Fruit fly (Drosophila melanogaster) whole organism, embryonic: ENCODE measurements around the gene Hsp83.

Experiments used
- CG11085 ChIP-seq: fragments of 200-800 bp; sonication (Bioruptor generic); IDR thresholded peaks from 2 replicates; pipeline ENCODE4 v1.3.6; 2022; ENCODE audit warnings: missing biosample characterization, missing genetic modification characterization
- CG13775 ChIP-seq: fragments of 200-800 bp; sonication (Bioruptor generic); optimal IDR thresholded peaks from 3 replicates; lab custom pipeline; 2017; ENCODE audit warnings: missing biosample characterization, mild to moderate bottlenecking, missing genetic modification characterization
- CG14860 ChIP-seq: fragments of 200-800 bp; sonication (Bioruptor generic); IDR thresholded peaks from 3 replicates; pipeline ENCODE4 v1.3.6; 2022; ENCODE audit warnings: missing biosample characterization, missing genetic modification characterization; ENCODE audit not compliant: partially characterized antibody
- CG14965 ChIP-seq: fragments of 200-800 bp; sonication (Bioruptor generic); optimal IDR thresholded peaks from 2 replicates; lab custom pipeline; 2016; ENCODE audit warnings: missing biosample characterization, missing genetic modification characterization, borderline replicate concordance
- CG1602 ChIP-seq: fragments of 200-800 bp; sonication (Bioruptor generic); optimal IDR thresholded peaks from 3 replicates; lab custom pipeline; 2016; ENCODE audit warnings: missing biosample characterization, missing genetic modification characterization
- CG17361 ChIP-seq: fragments of 200-800 bp; sonication (Bioruptor generic); IDR thresholded peaks from 3 replicates; pipeline ENCODE4 v1.3.6; 2022; ENCODE audit warnings: missing biosample characterization, missing genetic modification characterization
- CG18262 ChIP-seq: fragments of 200-800 bp; optimal IDR thresholded peaks from 3 replicates; lab custom pipeline; 2019; ENCODE audit warnings: missing biosample characterization, mild to moderate bottlenecking, missing genetic modification characterization, moderate library complexity
- CG33213 ChIP-seq: fragments of 200-800 bp; sonication (Bioruptor generic); optimal IDR thresholded peaks from 3 replicates; lab custom pipeline; 2016; ENCODE audit warnings: missing biosample characterization, missing genetic modification characterization
- CG4282 ChIP-seq: fragments of 200-800 bp; sonication (Bioruptor generic); optimal IDR thresholded peaks from 2 replicates; lab custom pipeline; 2016; ENCODE audit warnings: missing biosample characterization, missing genetic modification characterization
- CG6654 ChIP-seq: fragments of 200-800 bp; sonication (Bioruptor generic); optimal IDR thresholded peaks from 2 replicates; lab custom pipeline; 2017; ENCODE audit warnings: missing biosample characterization, mild to moderate bottlenecking, missing genetic modification characterization
- CG7839 ChIP-seq: fragments of 200-800 bp; sonication (Bioruptor generic); optimal IDR thresholded peaks from 3 replicates; lab custom pipeline; 2018; ENCODE audit warnings: missing biosample characterization, mild to moderate bottlenecking, missing genetic modification characterization, moderate library complexity
- CG7987 ChIP-seq: fragments of 200-800 bp; sonication (Bioruptor generic); optimal IDR thresholded peaks from 2 replicates; lab custom pipeline; 2018; ENCODE audit warnings: missing biosample characterization, mild to moderate bottlenecking, missing genetic modification characterization, moderate library complexity
- CG9609 ChIP-seq: fragments of 200-800 bp; sonication (Bioruptor generic); optimal IDR thresholded peaks from 3 replicates; lab custom pipeline; 2016; ENCODE audit warnings: missing biosample characterization, missing genetic modification characterization
- CG9797 ChIP-seq: fragments of 200-800 bp; sonication (Bioruptor generic); optimal IDR thresholded peaks from 3 replicates; lab custom pipeline; 2018; ENCODE audit warnings: missing biosample characterization, mild to moderate bottlenecking, missing genetic modification characterization
- CHES-1-like ChIP-seq: fragments of 200-800 bp; sonication (Bioruptor generic); optimal IDR thresholded peaks from 2 replicates; lab custom pipeline; 2016; ENCODE audit warnings: missing biosample characterization, missing genetic modification characterization
- Dfd ChIP-seq, 2 experiments: fragments of >200 bp; optimal IDR thresholded peaks; 2 replicates each; lab custom pipeline; 2017; ENCODE audit warnings: missing biosample characterization in 2 of 2, missing genetic modification characterization in 2 of 2
- Doc3 ChIP-seq: fragments of 200-800 bp; sonication (Bioruptor generic); IDR thresholded peaks from 3 replicates; pipeline ENCODE4 v1.3.6; 2022; ENCODE audit warnings: missing biosample characterization, missing genetic modification characterization; ENCODE audit not compliant: partially characterized antibody
- E2f2 ChIP-seq: fragments of 200-800 bp; sonication (Bioruptor generic); IDR thresholded peaks from 2 replicates; pipeline ENCODE4 v1.3.6; 2022; ENCODE audit warnings: missing biosample characterization, missing genetic modification characterization
- Elba2 ChIP-seq: fragments of 200-800 bp; sonication (Bioruptor generic); optimal IDR thresholded peaks from 3 replicates; lab custom pipeline; 2016; ENCODE audit warnings: missing biosample characterization, missing genetic modification characterization
- Ets65A ChIP-seq: fragments of 200-800 bp; sonication (Bioruptor generic); peaks from one replicate; lab custom pipeline; 2016; ENCODE audit warnings: missing biosample characterization, missing genetic modification characterization
- Mrtf ChIP-seq: fragments of 200-800 bp; sonication (Bioruptor generic); IDR thresholded peaks from 3 replicates; pipeline ENCODE4 v1.3.6; 2022; ENCODE audit warnings: missing biosample characterization, missing genetic modification characterization
- Myb ChIP-seq: fragments of 200-800 bp; sonication (Bioruptor generic); optimal IDR thresholded peaks from 2 replicates; lab custom pipeline; 2016; ENCODE audit warnings: missing biosample characterization, missing genetic modification characterization
- Optix ChIP-seq: fragments of 200-800 bp; sonication (Bioruptor generic); IDR thresholded peaks from 3 replicates; pipeline ENCODE4 v1.3.6; 2022; ENCODE audit warnings: missing biosample characterization, missing genetic modification characterization
- Ptx1 ChIP-seq: fragments of 200-800 bp; sonication (Bioruptor generic); IDR thresholded peaks from 2 replicates; pipeline ENCODE4 v1.3.6; 2022; ENCODE audit warnings: missing biosample characterization, missing genetic modification characterization
- Side ChIP-seq: fragments of 200-800 bp; sonication (Bioruptor generic); optimal IDR thresholded peaks from 2 replicates; lab custom pipeline; 2016; ENCODE audit warnings: missing biosample characterization, missing genetic modification characterization
- Stat92E ChIP-seq, 3 experiments: fragments of >200 bp in 2 of 3; fragments of 200-800 bp in 1 of 3; sonication (Bioruptor generic) in 1 of 3; optimal IDR thresholded peaks; 2 replicates each; lab custom pipeline; 2017 to 2019; ENCODE audit warnings: missing biosample characterization in 3 of 3, missing genetic modification characterization in 3 of 3, mild to moderate bottlenecking in 1 of 3, moderate library complexity in 1 of 3
- TFAM ChIP-seq: fragments of 200-800 bp; sonication (Bioruptor generic); optimal IDR thresholded peaks from 2 replicates; lab custom pipeline; 2017; ENCODE audit warnings: missing biosample characterization, missing genetic modification characterization, inconsistent platforms
- Xbp1 ChIP-seq: fragments of 200-800 bp; sonication (Bioruptor generic); optimal IDR thresholded peaks from 3 replicates; lab custom pipeline; 2016; ENCODE audit warnings: missing biosample characterization, mild to moderate bottlenecking, missing genetic modification characterization
- ara ChIP-seq: fragments of 200-800 bp; sonication (Bioruptor generic); IDR thresholded peaks from 2 replicates; pipeline ENCODE4 v1.3.6; 2022; ENCODE audit warnings: missing biosample characterization, missing genetic modification characterization
- ato ChIP-seq: fragments of 200-800 bp; sonication (Bioruptor generic); IDR thresholded peaks from 2 replicates; pipeline ENCODE4 v1.3.6; 2022; ENCODE audit warnings: missing biosample characterization, missing genetic modification characterization; ENCODE audit not compliant: partially characterized antibody
- bigmax ChIP-seq: fragments of 200-800 bp; sonication (Bioruptor generic); optimal IDR thresholded peaks from 2 replicates; lab custom pipeline; 2018; ENCODE audit warnings: missing biosample characterization, mild to moderate bottlenecking, missing genetic modification characterization
- bowl ChIP-seq: fragments of 200-800 bp; sonication (Bioruptor generic); IDR thresholded peaks from 2 replicates; pipeline ENCODE4 v1.3.6; 2022; ENCODE audit warnings: missing biosample characterization, missing genetic modification characterization
- dm ChIP-seq: fragments of 200-800 bp; sonication (Bioruptor generic); optimal IDR thresholded peaks from 3 replicates; lab custom pipeline; 2016; ENCODE audit warnings: missing biosample characterization, missing genetic modification characterization
- dpn ChIP-seq, 2 experiments: fragments of 200-800 bp; sonication (Bioruptor generic); optimal IDR thresholded peaks; 3 replicates each; lab custom pipeline; 2016; ENCODE audit warnings: missing biosample characterization in 2 of 2, missing genetic modification characterization in 2 of 2
- ftz-f1 ChIP-seq: fragments of 200-800 bp; sonication (Bioruptor generic); optimal IDR thresholded peaks from 2 replicates; lab custom pipeline; 2016; ENCODE audit warnings: missing biosample characterization, missing genetic modification characterization
- ham ChIP-seq: fragments of 200-800 bp; sonication (Bioruptor generic); IDR thresholded peaks from 2 replicates; pipeline ENCODE4 v1.3.6; 2022; ENCODE audit warnings: missing biosample characterization, missing genetic modification characterization
- jing ChIP-seq: fragments of 200-800 bp; sonication (Bioruptor generic); optimal IDR thresholded peaks from 2 replicates; lab custom pipeline; 2018; ENCODE audit warnings: missing biosample characterization, mild to moderate bottlenecking, missing genetic modification characterization
- kah ChIP-seq: fragments of 200-800 bp; sonication (Bioruptor generic); optimal IDR thresholded peaks from 2 replicates; lab custom pipeline; 2018; ENCODE audit warnings: missing biosample characterization, mild to moderate bottlenecking, missing genetic modification characterization
- klu ChIP-seq: fragments of 200-800 bp; sonication (Bioruptor generic); IDR thresholded peaks from 2 replicates; pipeline ENCODE4 v1.3.6; 2022; ENCODE audit warnings: missing biosample characterization, missing genetic modification characterization
- nerfin-1 ChIP-seq: fragments of 200-800 bp; sonication (Bioruptor generic); optimal IDR thresholded peaks from 3 replicates; lab custom pipeline; 2019; ENCODE audit warnings: missing biosample characterization, mild to moderate bottlenecking, missing genetic modification characterization, moderate library complexity
- pho ChIP-seq: fragments of 200-800 bp; sonication (Bioruptor generic); optimal IDR thresholded peaks from 2 replicates; lab custom pipeline; 2016; ENCODE audit warnings: missing biosample characterization, missing genetic modification characterization
- run ChIP-seq: fragments of 200-800 bp; sonication (Bioruptor generic); optimal IDR thresholded peaks from 3 replicates; lab custom pipeline; 2018; ENCODE audit warnings: missing biosample characterization, mild to moderate bottlenecking, missing genetic modification characterization
- slbo ChIP-seq: fragments of 200-800 bp; sonication (Bioruptor generic); IDR thresholded peaks from 2 replicates; pipeline ENCODE4 v1.3.6; 2022; ENCODE audit warnings: missing biosample characterization, missing genetic modification characterization
- sqz ChIP-seq: fragments of 200-800 bp; sonication (Bioruptor generic); optimal IDR thresholded peaks from 3 replicates; lab custom pipeline; 2018; ENCODE audit warnings: missing biosample characterization, mild to moderate bottlenecking, missing genetic modification characterization
- tio ChIP-seq: fragments of 200-800 bp; sonication (Bioruptor generic); optimal IDR thresholded peaks from 2 replicates; lab custom pipeline; 2017; ENCODE audit warnings: missing biosample characterization, missing genetic modification characterization, inconsistent platforms
- tna ChIP-seq: fragments of 200-800 bp; sonication (Bioruptor generic); IDR thresholded peaks from 2 replicates; pipeline ENCODE4 v1.3.6; 2022; ENCODE audit warnings: missing biosample characterization, missing genetic modification characterization; ENCODE audit not compliant: partially characterized antibody
- unpg ChIP-seq: fragments of 200-800 bp; sonication (Bioruptor generic); optimal IDR thresholded peaks from 3 replicates; lab custom pipeline; 2018; ENCODE audit warnings: missing biosample characterization, mild to moderate bottlenecking, missing genetic modification characterization, moderate library complexity
- zen ChIP-seq: fragments of 200-800 bp; sonication (Bioruptor generic); optimal IDR thresholded peaks from 3 replicates; lab custom pipeline; 2018; ENCODE audit warnings: missing biosample characterization, mild to moderate bottlenecking, missing genetic modification characterization, moderate library complexity

Hsp83 gene

DNA sequence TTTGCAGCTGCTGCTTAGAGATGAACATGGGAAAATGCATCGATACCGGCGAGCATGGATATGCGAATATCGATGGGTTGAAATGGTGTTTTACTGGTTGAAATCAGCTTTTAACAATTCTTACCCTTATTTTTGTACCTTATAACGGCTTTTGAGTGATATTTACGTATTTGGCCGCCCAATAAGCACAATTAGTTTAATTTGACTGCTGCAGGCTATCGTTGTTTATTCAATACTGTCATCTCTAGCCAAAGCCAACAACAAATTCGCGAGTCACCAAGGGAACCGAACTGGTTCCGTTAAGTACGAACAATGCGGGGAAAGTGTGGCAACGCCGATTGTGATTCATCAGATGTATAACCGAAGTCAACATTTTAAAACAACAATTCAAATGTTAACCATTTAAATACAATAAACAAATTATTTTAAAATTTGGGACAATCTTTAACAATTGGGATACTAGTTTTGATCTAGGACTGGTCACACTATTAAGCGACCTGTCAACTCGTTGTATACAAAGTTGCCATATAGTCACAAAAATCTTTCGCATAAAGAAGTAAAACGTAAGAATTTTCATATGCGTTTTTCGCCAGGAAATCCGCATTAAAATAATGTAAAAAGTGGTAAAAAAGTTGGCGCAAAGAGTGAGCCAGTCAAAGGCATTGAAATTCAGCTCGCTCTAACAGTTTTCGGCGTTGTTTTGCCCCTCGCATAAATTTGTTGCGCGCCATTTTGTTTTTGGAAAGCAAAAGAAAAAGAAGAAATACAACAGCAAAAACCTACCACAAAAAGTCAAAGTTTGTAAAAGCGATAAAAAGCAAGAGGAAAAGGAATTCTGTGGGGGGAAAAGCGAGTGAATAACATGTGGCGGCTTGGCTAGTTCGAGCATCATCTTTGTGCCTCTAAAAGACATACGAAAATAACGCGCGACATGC is 44.4 kb upstream of the Hsp83 start, which contains the start of the genes Usp5 and BtbVII (continued):
- peak; percentile 96 for TF ChIP-seq Elba2 (GFP tag; lab: Kevin White, UChicago)
- no peak for TF ChIP-seq bowl (GFP tag; lab: Robert Waterston, UW)
- TF ChIP-seq dm (GFP tag; lab: Kevin White, UChicago) = peak; percentile 60
- peak; percentile 56 for TF ChIP-seq Side (GFP tag; lab: Kevin White, UChicago)
- TF ChIP-seq CG14965 (GFP tag; lab: Kevin White, UChicago) = no peak
- TF ChIP-seq slbo = peak; percentile 64
- TF ChIP-seq zen (tag; lab: Kevin White, UChicago) = peak; percentile 46
- no peak for TF ChIP-seq Dfd (GFP tag; optimal IDR thresholded peaks at IDR 0.05; lab: Kevin White, UChicago)
- no peak for TF ChIP-seq klu (GFP tag; lab: Robert Waterston, UW)
- TF ChIP-seq CG17361 (GFP tag; lab: Robert Waterston, UW) = peak; percentile 30; the same call in 2 of the 3 replicates
- peak; percentile 81 for TF ChIP-seq CG9797 (GFP tag; lab: Kevin White, UChicago)
- peak; percentile 59 for TF ChIP-seq Xbp1 (GFP tag; lab: Kevin White, UChicago)
- peak; percentile 57 for TF ChIP-seq pho (GFP tag; lab: Kevin White, UChicago)
- TF ChIP-seq CG9609 (GFP tag; lab: Kevin White, UChicago) = peak; percentile 54
- peak; percentile 33; the same call in 1 of the 3 replicates for TF ChIP-seq Optix
- TF ChIP-seq Stat92E (GFP tag; optimal IDR thresholded peaks at IDR 0.05; lab: Kevin White, UChicago) = peak in 1 of 3 experiments; percentile 13
- peak; percentile 51 for TF ChIP-seq unpg (GFP tag; lab: Kevin White, UChicago)
- no peak for TF ChIP-seq CG7987 (GFP tag; lab: Kevin White, UChicago)
- TF ChIP-seq run = no peak
- peak; percentile 75 for TF ChIP-seq ato (GFP tag; lab: Robert Waterston, UW)
- peak; percentile 62 for TF ChIP-seq CHES-1-like (GFP tag; lab: Kevin White, UChicago)
- TF ChIP-seq ara (GFP tag; lab: Robert Waterston, UW) = peak; percentile 12; the same call in 1 of the 2 replicates
- TF ChIP-seq kah (GFP tag; lab: Kevin White, UChicago) = no peak
- peak; percentile 58 for TF ChIP-seq Ptx1 (GFP tag; lab: Robert Waterston, UW)
- peak; percentile 86 for TF ChIP-seq tna (GFP tag; lab: Robert Waterston, UW)
- no peak for TF ChIP-seq bigmax (GFP tag; lab: Kevin White, UChicago)
- TF ChIP-seq Mrtf (GFP tag; lab: Robert Waterston, UW) = peak; percentile 57; the same call in 1 of the 3 replicates
- TF ChIP-seq CG18262 (tag; lab: Kevin White, UChicago) = peak; percentile 34
- TF ChIP-seq CG1602 = peak; percentile 47
- peak; percentile 37 for TF ChIP-seq CG33213 (GFP tag; lab: Kevin White, UChicago)
- no peak for TF ChIP-seq CG6654
- TF ChIP-seq ftz-f1 (GFP tag; lab: Kevin White, UChicago) = peak; percentile 87
- TF ChIP-seq tio (GFP tag; lab: Kevin White, UChicago) = no peak
- peak; percentile 41 for TF ChIP-seq CG7839
- peak; percentile 53 for TF ChIP-seq sqz (GFP tag; lab: Kevin White, UChicago)
- TF ChIP-seq E2f2 (GFP tag; lab: Robert Waterston, UW) = peak; percentile 49; the same call in 1 of the 2 replicates
- TF ChIP-seq Doc3 (GFP tag; lab: Robert Waterston, UW) = peak; percentile 99
- TF ChIP-seq CG11085 (GFP tag; lab: Robert Waterston, UW) = no peak
- TF ChIP-seq nerfin-1 = peak; percentile 10
- TF ChIP-seq CG14860 (GFP tag; lab: Robert Waterston, UW) = peak; percentile 94
- TF ChIP-seq ham (GFP tag; lab: Robert Waterston, UW) = no peak
- TF ChIP-seq CG13775 (GFP tag; lab: Kevin White, UChicago) = peak; percentile 70
- TF ChIP-seq TFAM (GFP tag; lab: Kevin White, UChicago) = no peak
- peak; percentile 20 for TF ChIP-seq CG4282 (GFP tag; lab: Kevin White, UChicago)
- TF ChIP-seq Myb (GFP tag; lab: Kevin White, UChicago) = peak; percentile 46
- TF ChIP-seq Ets65A (GFP tag; lab: Kevin White, UChicago) = peak; percentile 91
- peak; percentile 67 to 80 for TF ChIP-seq dpn (GFP tag; optimal IDR thresholded peaks at IDR 0.05; lab: Kevin White, UChicago)
- TF ChIP-seq jing (GFP tag; lab: Kevin White, UChicago) = no peak
